Worm (Caenorhabditis elegans) whole organism, young adult: Measurements from ENCODE around the gene C34C12.8.

ENCODE experiments used
- F33H1.4 ChIP-seq: fragments of 200-800 bp; sonication (Bioruptor generic); IDR thresholded peaks from 2 replicates; pipeline ENCODE4 v1.3.6; 2022; ENCODE audit warnings: missing genetic modification reagents, missing genetic modification characterization, missing compliant biosample characterization
- Y67H2A.10 ChIP-seq: fragments of 200-800 bp; sonication (Bioruptor generic); conservative IDR thresholded peaks from 2 replicates; pipeline ENCODE4 v1.3.6; 2022; ENCODE audit warnings: missing genetic modification reagents, missing genetic modification characterization, missing compliant biosample characterization
- sptf-2 ChIP-seq: fragments of 200-800 bp; sonication (Bioruptor generic); optimal IDR thresholded peaks from 2 replicates; lab custom pipeline; 2018; ENCODE audit warnings: mild to moderate bottlenecking, missing genetic modification characterization, missing compliant biosample characterization
- ztf-26 ChIP-seq: sonication (generic microtip); optimal IDR thresholded peaks from 2 replicates; lab custom pipeline; 2017; ENCODE audit warnings: missing genetic modification characterization, missing compliant biosample characterization

DNA sequence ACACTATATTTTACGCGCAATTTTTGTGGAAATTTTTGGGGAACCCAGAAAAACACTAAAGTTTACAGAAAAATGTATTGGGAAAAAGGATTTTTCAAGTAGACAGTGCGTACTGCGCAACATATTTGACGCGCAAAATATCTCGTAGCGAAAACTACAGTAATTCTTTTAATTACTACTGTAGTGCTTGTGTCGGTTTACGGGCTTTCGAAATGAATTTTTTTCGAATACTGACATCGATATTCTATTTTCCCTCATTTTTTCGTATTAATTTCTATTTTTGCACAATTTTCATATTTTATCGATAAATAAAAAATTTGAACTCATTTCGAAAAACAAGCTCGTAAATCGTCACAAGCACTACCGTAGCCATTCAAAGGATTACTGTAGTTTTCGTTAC lies 31.6 kb upstream of the C34C12.8 start:
- no peak for TF ChIP-seq sptf-2 (GFP tag; lab: Kevin White, UChicago)
- no peak for TF ChIP-seq ztf-26 (tag; lab: Kevin White, UChicago)
- no peak for TF ChIP-seq F33H1.4 (GFP tag; lab: Robert Waterston, UW)
- no peak for TF ChIP-seq Y67H2A.10 (GFP tag; lab: Robert Waterston, UW)
